Fruit fly (Drosophila melanogaster) whole organism, embryonic: Measurements from ENCODE around the gene Pfas.
A peak's percentile ranks its signal among the peaks of the same experiment; 100 is the strongest.

Source experiments
- ATbp ChIP-seq: fragments of 200-800 bp; sonication (Bioruptor generic); optimal IDR thresholded peaks from 2 replicates; lab custom pipeline; 2017; ENCODE audit warnings: missing biosample characterization, mild to moderate bottlenecking, missing genetic modification characterization, missing genetic modification reagents
- Atf6 ChIP-seq: fragments of 200-800 bp; sonication (Bioruptor generic); IDR thresholded peaks from 2 replicates; pipeline ENCODE4 v1.3.6; 2022; ENCODE audit warnings: missing biosample characterization, missing genetic modification characterization
- CG11695 ChIP-seq: fragments of 200-800 bp; sonication (Bioruptor generic); IDR thresholded peaks from 3 replicates; pipeline ENCODE4 v1.3.6; 2022; ENCODE audit warnings: missing biosample characterization, missing genetic modification characterization
- CG12236 ChIP-seq: fragments of 200-800 bp; sonication (Bioruptor generic); optimal IDR thresholded peaks from 2 replicates; lab custom pipeline; 2016; ENCODE audit warnings: missing biosample characterization, missing genetic modification characterization
- CG12744 ChIP-seq: fragments of 200-800 bp; sonication (Bioruptor generic); optimal IDR thresholded peaks from 2 replicates; lab custom pipeline; 2016; ENCODE audit warnings: missing biosample characterization, missing genetic modification characterization
- CG12942 ChIP-seq: fragments of 200-800 bp; sonication (Bioruptor generic); optimal IDR thresholded peaks from 3 replicates; lab custom pipeline; 2016; ENCODE audit warnings: missing biosample characterization, missing genetic modification characterization
- CG13775 ChIP-seq: fragments of 200-800 bp; sonication (Bioruptor generic); optimal IDR thresholded peaks from 3 replicates; lab custom pipeline; 2017; ENCODE audit warnings: missing biosample characterization, mild to moderate bottlenecking, missing genetic modification characterization
- CG14710 ChIP-seq: fragments of 200-800 bp; sonication (Bioruptor generic); optimal IDR thresholded peaks from 3 replicates; lab custom pipeline; 2019; ENCODE audit warnings: missing biosample characterization, mild to moderate bottlenecking, missing genetic modification characterization, moderate library complexity
- CG17328 ChIP-seq: fragments of 200-800 bp; sonication (Bioruptor generic); IDR thresholded peaks from 2 replicates; pipeline ENCODE4 v1.3.6; 2022; ENCODE audit warnings: missing biosample characterization, missing genetic modification characterization
- CG2120 ChIP-seq: fragments of 200-800 bp; sonication (Bioruptor generic); optimal IDR thresholded peaks from 3 replicates; lab custom pipeline; 2016; ENCODE audit warnings: missing biosample characterization, missing genetic modification characterization
- CG2889 ChIP-seq: fragments of 200-800 bp; sonication (Bioruptor generic); IDR thresholded peaks from 3 replicates; pipeline ENCODE4 v1.3.6; 2022; ENCODE audit warnings: missing biosample characterization, missing genetic modification characterization
- CG30403 ChIP-seq: fragments of 200-800 bp; sonication (Bioruptor generic); optimal IDR thresholded peaks from 3 replicates; lab custom pipeline; 2016; ENCODE audit warnings: missing biosample characterization, missing genetic modification characterization
- CG3065 ChIP-seq: fragments of 200-800 bp; sonication (Bioruptor generic); optimal IDR thresholded peaks from 2 replicates; lab custom pipeline; 2016; ENCODE audit warnings: missing biosample characterization, missing genetic modification characterization
- CG31441 ChIP-seq: fragments of 200-800 bp; sonication (Bioruptor generic); IDR thresholded peaks from 2 replicates; pipeline ENCODE4 v1.3.6; 2022; ENCODE audit warnings: missing biosample characterization, missing genetic modification characterization
- CG3726 ChIP-seq: fragments of 200-800 bp; sonication (Bioruptor generic); IDR thresholded peaks from 3 replicates; pipeline ENCODE4, ENCODE4 v1.3.6; 2022; ENCODE audit warnings: missing biosample characterization, missing genetic modification characterization
- CG4404 ChIP-seq: fragments of 200-800 bp; sonication (Bioruptor generic); IDR thresholded peaks from 2 replicates; pipeline ENCODE4 v1.3.6; 2022; ENCODE audit warnings: missing biosample characterization, missing genetic modification characterization
- CG7372 ChIP-seq: fragments of 200-800 bp; sonication (Bioruptor generic); IDR thresholded peaks from 2 replicates; pipeline ENCODE4 v1.3.6; 2022; ENCODE audit warnings: missing biosample characterization, missing genetic modification characterization
- CG7745 ChIP-seq: fragments of 200-800 bp; sonication (Bioruptor generic); optimal IDR thresholded peaks from 2 replicates; lab custom pipeline; 2018; ENCODE audit warnings: missing biosample characterization, mild to moderate bottlenecking, missing genetic modification characterization, moderate library complexity
- CG7839 ChIP-seq: fragments of 200-800 bp; sonication (Bioruptor generic); optimal IDR thresholded peaks from 3 replicates; lab custom pipeline; 2018; ENCODE audit warnings: missing biosample characterization, mild to moderate bottlenecking, missing genetic modification characterization, moderate library complexity
- CG7963 ChIP-seq: fragments of 200-800 bp; sonication (Bioruptor generic); IDR thresholded peaks from 3 replicates; pipeline ENCODE4 v1.3.6; 2022; ENCODE audit warnings: missing biosample characterization, missing genetic modification characterization; ENCODE audit not compliant: partially characterized antibody
- CG9727 ChIP-seq: fragments of 200-800 bp; sonication (Bioruptor generic); optimal IDR thresholded peaks from 3 replicates; lab custom pipeline; 2017; ENCODE audit warnings: missing biosample characterization, mild to moderate bottlenecking, missing genetic modification characterization
- CG9797 ChIP-seq: fragments of 200-800 bp; sonication (Bioruptor generic); optimal IDR thresholded peaks from 3 replicates; lab custom pipeline; 2018; ENCODE audit warnings: missing biosample characterization, mild to moderate bottlenecking, missing genetic modification characterization
- Dp ChIP-seq: fragments of 200-800 bp; sonication (Bioruptor generic); optimal IDR thresholded peaks from 2 replicates; lab custom pipeline; 2018; ENCODE audit warnings: missing biosample characterization, mild to moderate bottlenecking, missing genetic modification characterization, moderate library complexity
- Ets65A ChIP-seq: fragments of 200-800 bp; sonication (Bioruptor generic); peaks from one replicate; lab custom pipeline; 2016; ENCODE audit warnings: missing biosample characterization, missing genetic modification characterization
- Gug ChIP-seq: fragments of 200-800 bp; sonication (Bioruptor generic); IDR thresholded peaks from 4 replicates; pipeline ENCODE4 v1.3.6; 2022; ENCODE audit warnings: missing biosample characterization, missing genetic modification characterization
- HHEX ChIP-seq: fragments of 200-800 bp; sonication (Bioruptor generic); optimal IDR thresholded peaks from 3 replicates; lab custom pipeline; 2017; ENCODE audit warnings: missing biosample characterization, mild to moderate bottlenecking, missing genetic modification characterization, missing genetic modification reagents
- Hr51 ChIP-seq, 2 experiments: fragments of 200-800 bp; sonication (Bioruptor generic); optimal IDR thresholded peaks; 2 replicates in 1 of 2; 3 replicates in 1 of 2; lab custom pipeline; 2016 to 2018; ENCODE audit warnings: missing biosample characterization in 2 of 2, missing genetic modification characterization in 2 of 2, mild to moderate bottlenecking in 1 of 2, moderate library complexity in 1 of 2
- Hsf ChIP-seq: fragments of 200-800 bp; sonication (Bioruptor generic); optimal IDR thresholded peaks from 3 replicates; lab custom pipeline; 2016; ENCODE audit warnings: missing biosample characterization, missing genetic modification characterization
- Med ChIP-seq: fragments of 200-800 bp; sonication (Bioruptor generic); peaks from one replicate; lab custom pipeline; 2016; ENCODE audit warnings: missing biosample characterization, missing genetic modification characterization, mild to moderate bottlenecking, inconsistent platforms, moderate library complexity
- Meics ChIP-seq: fragments of 200-800 bp; sonication (Bioruptor generic); optimal IDR thresholded peaks from 2 replicates; lab custom pipeline; 2017; ENCODE audit warnings: missing biosample characterization, mild to moderate bottlenecking, missing genetic modification characterization
- Nf-YA ChIP-seq: fragments of 200-800 bp; sonication (Bioruptor generic); IDR thresholded peaks from 2 replicates; pipeline ENCODE4 v1.3.6; 2022; ENCODE audit warnings: missing biosample characterization, missing genetic modification characterization
- Oli ChIP-seq: fragments of 200-800 bp; sonication (Bioruptor generic); optimal IDR thresholded peaks from 2 replicates; lab custom pipeline; 2018; ENCODE audit warnings: missing biosample characterization, mild to moderate bottlenecking, missing genetic modification characterization, moderate library complexity
- Optix ChIP-seq: fragments of 200-800 bp; sonication (Bioruptor generic); IDR thresholded peaks from 3 replicates; pipeline ENCODE4 v1.3.6; 2022; ENCODE audit warnings: missing biosample characterization, missing genetic modification characterization
- Poxn ChIP-seq: fragments of 200-800 bp; sonication (Bioruptor generic); IDR thresholded peaks from 2 replicates; pipeline ENCODE4 v1.3.6; 2022; ENCODE audit warnings: missing biosample characterization, missing genetic modification characterization
- Ptx1 ChIP-seq: fragments of 200-800 bp; sonication (Bioruptor generic); IDR thresholded peaks from 2 replicates; pipeline ENCODE4 v1.3.6; 2022; ENCODE audit warnings: missing biosample characterization, missing genetic modification characterization
- Trl ChIP-seq, 3 experiments: fragments of >200 bp in 2 of 3; fragments of 200-800 bp in 1 of 3; sonication (Bioruptor generic) in 1 of 3; optimal IDR thresholded peaks; 2 replicates in 1 of 3; 3 replicates in 2 of 3; lab custom pipeline; 2016 to 2017; ENCODE audit warnings: missing biosample characterization in 1 of 3, missing genetic modification characterization in 1 of 3
- az2 ChIP-seq: fragments of 200-800 bp; sonication (Bioruptor generic); optimal IDR thresholded peaks from 3 replicates; lab custom pipeline; 2016; ENCODE audit warnings: missing biosample characterization, missing genetic modification characterization
- ci ChIP-seq: fragments of 200-800 bp; sonication (Bioruptor generic); IDR thresholded peaks from 3 replicates; pipeline ENCODE4 v1.3.6; 2022; ENCODE audit warnings: missing biosample characterization, missing genetic modification characterization
- gsb ChIP-seq: fragments of 200-800 bp; sonication (Bioruptor generic); IDR thresholded peaks from 2 replicates; pipeline ENCODE4 v1.3.6; 2022; ENCODE audit warnings: missing biosample characterization, missing genetic modification characterization
- gt ChIP-seq: fragments of 200-800 bp; sonication (Bioruptor generic); IDR thresholded peaks from 2 replicates; pipeline ENCODE4 v1.3.6; 2022; ENCODE audit warnings: missing biosample characterization, missing genetic modification characterization
- hkb ChIP-seq, 2 experiments: fragments of 200-800 bp in 1 of 2; fragments of >200 bp in 1 of 2; sonication (Bioruptor generic) in 1 of 2; IDR thresholded peaks in 1 of 2; optimal IDR thresholded peaks in 1 of 2; 2 replicates each; pipeline versions ENCODE4 v1.3.6 to Lab custom; 2017 to 2022; ENCODE audit warnings: missing biosample characterization in 1 of 2, missing genetic modification characterization in 1 of 2
- ken ChIP-seq: fragments of 200-800 bp; sonication (Bioruptor generic); IDR thresholded peaks from 3 replicates; pipeline ENCODE4 v1.3.6; 2022; ENCODE audit warnings: missing biosample characterization, missing genetic modification characterization
- lab ChIP-seq: fragments of 200-800 bp; sonication (Bioruptor generic); optimal IDR thresholded peaks from 3 replicates; lab custom pipeline; 2017; ENCODE audit warnings: missing biosample characterization, missing genetic modification characterization, mild to moderate bottlenecking, moderate library complexity, missing genetic modification reagents
- lilli ChIP-seq: fragments of 200-800 bp; sonication (Bioruptor generic); optimal IDR thresholded peaks from 3 replicates; lab custom pipeline; 2016; ENCODE audit warnings: missing biosample characterization, missing genetic modification characterization
- lov ChIP-seq, 2 experiments: fragments of 200-800 bp in 1 of 2; fragments of >200 bp in 1 of 2; sonication (Bioruptor generic) in 1 of 2; IDR thresholded peaks in 1 of 2; optimal IDR thresholded peaks in 1 of 2; 2 replicates in 1 of 2; 3 replicates in 1 of 2; pipeline versions ENCODE4 v1.3.6 to Lab custom; 2017 to 2022; ENCODE audit warnings: missing biosample characterization in 1 of 2, missing genetic modification characterization in 1 of 2
- nau ChIP-seq: fragments of 200-800 bp; sonication (Bioruptor generic); optimal IDR thresholded peaks from 3 replicates; lab custom pipeline; 2017; ENCODE audit warnings: missing biosample characterization, mild to moderate bottlenecking, missing genetic modification characterization, missing genetic modification reagents
- pho ChIP-seq: fragments of 200-800 bp; sonication (Bioruptor generic); optimal IDR thresholded peaks from 2 replicates; lab custom pipeline; 2016; ENCODE audit warnings: missing biosample characterization, missing genetic modification characterization
- ro ChIP-seq: fragments of 200-800 bp; sonication (Bioruptor generic); IDR thresholded peaks from 2 replicates; pipeline ENCODE4 v1.3.6; 2022; ENCODE audit warnings: missing biosample characterization, missing genetic modification characterization
- row ChIP-seq: fragments of 200-800 bp; sonication (Bioruptor generic); IDR thresholded peaks from 3 replicates; pipeline ENCODE4 v1.3.6; 2022; ENCODE audit warnings: missing biosample characterization, missing genetic modification characterization
- sens ChIP-seq: fragments of 200-800 bp; sonication (Bioruptor generic); peaks from one replicate; lab custom pipeline; 2016; ENCODE audit warnings: missing biosample characterization, missing genetic modification characterization

The Pfas gene

DNA sequence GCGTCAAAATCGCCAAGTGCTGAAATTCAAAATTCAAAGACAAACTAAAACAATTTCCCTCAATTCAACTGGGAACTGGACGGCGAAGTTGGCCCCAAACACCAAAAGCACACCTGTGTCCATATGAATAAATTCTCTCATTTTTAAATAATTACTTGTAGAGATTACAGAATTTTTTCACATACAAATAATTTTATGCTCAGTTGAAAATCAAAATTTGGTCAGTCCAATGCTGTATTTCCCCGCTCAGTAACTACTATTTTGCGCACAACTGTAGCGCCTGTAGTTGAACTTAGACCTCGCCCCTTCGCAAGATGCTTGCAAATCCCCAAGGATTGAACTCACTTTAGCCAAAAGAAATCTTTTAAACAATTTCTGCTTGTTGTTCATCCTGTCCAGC is 17.1 kb downstream of the Pfas start (continued):
- TF ChIP-seq Hsf (no peak), CG12942 (GFP tag; lab: Kevin White, UChicago) (no peak), Ets65A (GFP tag; lab: Kevin White, UChicago) (peak; percentile 83), CG13775 (GFP tag; lab: Kevin White, UChicago) (no peak), CG9727 (GFP tag; lab: Kevin White, UChicago) (no peak), CG2120 (GFP tag; lab: Kevin White, UChicago) (peak; percentile 25), gt (GFP tag; lab: Robert Waterston, UW) (no peak), CG11695 (GFP tag; lab: Robert Waterston, UW) (0 out of 3 replicates have a peak, but pooled peaks have one; percentile 27), gsb (GFP tag; lab: Robert Waterston, UW) (no peak), CG12744 (no peak), lov (optimal IDR thresholded peaks at IDR 0.05; lab: Kevin White, UChicago) (no peak), lov (GFP tag; IDR thresholded peaks at IDR 0.05; lab: Robert Waterston, UW) (no peak), ATbp (GFP tag; lab: Kevin White, UChicago) (peak; percentile 33), lab (GFP tag; lab: Kevin White, UChicago) (peak; percentile 17), CG7372 (no peak), row (GFP tag; lab: Robert Waterston, UW) (peak; percentile 61), HHEX (GFP tag; lab: Kevin White, UChicago) (no peak), Trl (optimal IDR thresholded peaks at IDR 0.05; lab: Kevin White, UChicago) (no peak), Trl (GFP tag; optimal IDR thresholded peaks at IDR 0.05; lab: Kevin White, UChicago) (no peak), Optix (0 out of 3 replicates have a peak, but pooled peaks have one; percentile 7), CG17328 (GFP tag; lab: Robert Waterston, UW) (peak; percentile 68), nau (no peak), Poxn (GFP tag; lab: Robert Waterston, UW) (no peak), ci (GFP tag; lab: Robert Waterston, UW) (peak; percentile 73), CG30403 (GFP tag; lab: Kevin White, UChicago) (peak; percentile 5), pho (no peak), az2 (GFP tag; lab: Kevin White, UChicago) (peak; percentile 6), Ptx1 (peak; percentile 43; the same call in 1 of the 2 replicates), Meics (no peak), lilli (GFP tag; lab: Kevin White, UChicago) (no peak), CG7839 (tag; lab: Kevin White, UChicago) (peak; percentile 27), CG14710 (tag; lab: Kevin White, UChicago) (no peak), CG12236 (no peak), Oli (peak; percentile 23), CG2889 (GFP tag; lab: Robert Waterston, UW) (0 out of 3 replicates have a peak, but pooled peaks have one; percentile 13), ro (GFP tag; lab: Robert Waterston, UW) (no peak), hkb (optimal IDR thresholded peaks at IDR 0.05; lab: Kevin White, UChicago) (no peak), hkb (GFP tag; IDR thresholded peaks at IDR 0.05; lab: Robert Waterston, UW) (peak; percentile 61; the same call in 1 of the 2 replicates), Gug (GFP tag; lab: Robert Waterston, UW) (no peak), Atf6 (no peak), CG31441 (GFP tag; lab: Robert Waterston, UW) (no peak), CG3726 (GFP tag; lab: Robert Waterston, UW) (no peak), sens (GFP tag; lab: Kevin White, UChicago) (peak; percentile 79), CG3065 (no peak), CG7745 (tag; lab: Kevin White, UChicago) (no peak), Med (peak; percentile 70), CG7963 (GFP tag; lab: Robert Waterston, UW) (no peak), Dp (GFP tag; lab: Kevin White, UChicago) (no peak), Nf-YA (GFP tag; lab: Robert Waterston, UW) (0 out of 2 replicates have a peak, but pooled peaks have one; percentile 10), ken (peak; percentile 53; the same call in 1 of the 3 replicates), CG9797 (no peak), Hr51 (GFP tag; optimal IDR thresholded peaks at IDR 0.05; lab: Kevin White, UChicago) (peak in 1 of 2 experiments; percentile 7), CG4404 (GFP tag; lab: Robert Waterston, UW) (0 out of 2 replicates have a peak, but pooled peaks have one; percentile 10)
